Worm (Caenorhabditis elegans) whole organism, young adult: ENCODE data around the gene csr-1.

Experiments
- F39B2.1 ChIP-seq: fragments of 200-800 bp; sonication (Bioruptor generic); IDR thresholded peaks from 2 replicates; pipeline ENCODE4 v1.3.6; 2022; ENCODE audit warnings: missing genetic modification reagents, missing genetic modification characterization, missing compliant biosample characterization
- egl-18 ChIP-seq: fragments of 200-800 bp; sonication (Bioruptor generic); IDR thresholded peaks from 2 replicates; pipeline ENCODE4 v1.3.6; 2022; ENCODE audit warnings: missing genetic modification reagents, missing genetic modification characterization, missing compliant biosample characterization
- ekl-4 ChIP-seq: fragments of 200-800 bp; sonication (Bioruptor generic); IDR thresholded peaks from 2 replicates; pipeline ENCODE4 v1.3.6; 2022; ENCODE audit warnings: missing genetic modification reagents, missing genetic modification characterization, missing compliant biosample characterization
- him-1 ChIP-seq: sonication (generic microtip); optimal IDR thresholded peaks from 2 replicates; lab custom pipeline; 2016; ENCODE audit warnings: missing genotype, missing genetic modification reagents, missing genetic modification characterization, missing compliant biosample characterization
- lag-1 ChIP-seq: fragments of 200-800 bp; sonication (Bioruptor generic); IDR thresholded peaks from 2 replicates; pipeline ENCODE4 v1.3.6; 2022; ENCODE audit warnings: missing genetic modification reagents, missing genetic modification characterization, missing compliant biosample characterization
- mel-28 ChIP-seq: sonication (generic microtip); optimal IDR thresholded peaks from 2 replicates; lab custom pipeline; 2016; ENCODE audit warnings: borderline replicate concordance, mild to moderate bottlenecking, missing genetic modification characterization, missing compliant biosample characterization
- tbx-9 ChIP-seq: sonication (generic microtip); optimal IDR thresholded peaks from 2 replicates; lab custom pipeline; 2016; ENCODE audit warnings: borderline replicate concordance, missing genetic modification characterization, inconsistent platforms, missing compliant biosample characterization

DNA sequence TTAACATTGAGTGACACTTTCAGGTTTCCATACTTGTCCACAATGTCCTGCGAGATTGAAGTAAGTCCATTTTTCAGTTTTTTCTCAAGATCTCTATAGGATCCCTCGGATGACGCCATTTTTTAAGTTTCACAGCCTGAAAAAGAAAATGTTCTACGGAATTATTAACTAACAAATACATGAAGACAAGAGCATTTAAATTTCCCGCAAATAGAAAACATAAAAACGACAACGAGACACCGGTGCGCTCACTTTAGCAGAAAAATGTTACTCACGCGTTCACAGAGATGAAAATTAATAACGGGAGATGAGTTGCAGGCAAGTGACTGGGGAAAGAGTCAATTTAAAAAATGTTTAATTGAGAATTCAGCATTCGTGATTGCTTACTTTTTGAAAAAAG is 10.6 kb upstream of the csr-1 start, which contains the start of gene czw-1:
- no peak for TF ChIP-seq him-1
- no peak for TF ChIP-seq lag-1 (GFP tag; lab: Robert Waterston, UW)
- TF ChIP-seq tbx-9 (tag; lab: Kevin White, UChicago) = no peak
- no peak for TF ChIP-seq egl-18 (GFP tag; lab: Robert Waterston, UW)
- TF ChIP-seq ekl-4 (GFP tag; lab: Robert Waterston, UW) = no peak
- no peak for TF ChIP-seq mel-28 (tag; lab: Kevin White, UChicago)
- no peak for TF ChIP-seq F39B2.1 (GFP tag; lab: Robert Waterston, UW)
